Worm (Caenorhabditis elegans) whole organism, L3 larva: ENCODE measurements around the gene C03B1.13.
A peak's percentile ranks its signal among the peaks of the same experiment; 100 is the strongest.

Experiments
- ZK546.5 ChIP-seq: sonication (generic microtip); optimal IDR thresholded peaks from 2 replicates; lab custom pipeline; 2017; ENCODE audit warnings: missing biosample characterization, missing genetic modification characterization
- aly-2 ChIP-seq: fragments of 150-350 bp; optimal IDR thresholded peaks from 2 replicates; lab custom pipeline; 2014; ENCODE audit warnings: missing biosample characterization, missing genetic modification characterization
- ceh-28 ChIP-seq: fragments of 150-350 bp; optimal IDR thresholded peaks from 2 replicates; lab custom pipeline; 2014; ENCODE audit warnings: missing biosample characterization, missing genetic modification reagents, missing genetic modification characterization
- elt-1 ChIP-seq: fragments of 150-350 bp; optimal IDR thresholded peaks from 2 replicates; lab custom pipeline; 2014; ENCODE audit warnings: missing biosample characterization, missing genetic modification characterization
- elt-3 ChIP-seq, 3 experiments: fragments of 150-350 bp in 1 of 3; sonication (generic microtip) in 2 of 3; optimal IDR thresholded peaks; 2 replicates in 2 of 3; 4 replicates in 1 of 3; lab custom pipeline; 2014 to 2017; ENCODE audit warnings: missing biosample characterization in 3 of 3, missing genetic modification characterization in 3 of 3
- jun-1 ChIP-seq: fragments of 150-350 bp; optimal IDR thresholded peaks from 2 replicates; lab custom pipeline; 2014; ENCODE audit warnings: missing biosample characterization, missing genetic modification reagents, missing genetic modification characterization
- lin-15B ChIP-seq: fragments of 150-350 bp; optimal IDR thresholded peaks from 2 replicates; lab custom pipeline; 2014; ENCODE audit warnings: missing biosample characterization, missing genetic modification characterization
- mdl-1 ChIP-seq: fragments of 150-350 bp; optimal IDR thresholded peaks from 2 replicates; lab custom pipeline; 2014; ENCODE audit warnings: missing biosample characterization, missing genetic modification characterization
- skn-1 ChIP-seq: fragments of 150-350 bp; optimal IDR thresholded peaks from 2 replicates; lab custom pipeline; 2014; ENCODE audit warnings: missing biosample characterization, missing genetic modification characterization
- tbx-2 ChIP-seq: sonication (generic microtip); optimal IDR thresholded peaks from 2 replicates; lab custom pipeline; 2016; ENCODE audit warnings: mild to moderate bottlenecking, missing genetic modification characterization, missing compliant biosample characterization
- unc-62 ChIP-seq: fragments of 150-350 bp; sonication (generic microtip); optimal IDR thresholded peaks from 4 replicates; lab custom pipeline; 2014; ENCODE audit warnings: missing biosample characterization, missing genetic modification reagents, missing genetic modification characterization
- zag-1 ChIP-seq: fragments of 150-350 bp; optimal IDR thresholded peaks from 2 replicates; lab custom pipeline; 2014; ENCODE audit warnings: missing biosample characterization, missing genetic modification characterization
- ztf-11 ChIP-seq: fragments of 150-350 bp; optimal IDR thresholded peaks from 2 replicates; lab custom pipeline; 2014; ENCODE audit warnings: missing biosample characterization, missing genetic modification characterization

- TF ChIP-seq skn-1 (tag; lab: Kevin White, UChicago): no peak
- TF ChIP-seq ZK546.5 (tag; lab: Kevin White, UChicago): no peak
- TF ChIP-seq zag-1: no peak
- no peak for TF ChIP-seq ztf-11 (tag; lab: Kevin White, UChicago)
- no peak for TF ChIP-seq tbx-2 (tag; lab: Kevin White, UChicago)
- TF ChIP-seq elt-3 (tag; optimal IDR thresholded peaks at IDR 0.05; lab: Kevin White, UChicago): no peak
- TF ChIP-seq lin-15B (tag; lab: Kevin White, UChicago): no peak
- no peak for TF ChIP-seq mdl-1 (tag; lab: Kevin White, UChicago)
- TF ChIP-seq aly-2 (tag; lab: Kevin White, UChicago): no peak
- TF ChIP-seq jun-1 (tag; lab: Kevin White, UChicago): no peak
- peak; percentile 85 for TF ChIP-seq elt-1
- TF ChIP-seq unc-62 (GFP tag; lab: Kevin White, UChicago): no peak
- no peak for TF ChIP-seq ceh-28
Observed at ce11 chrX:6382930-6383329, 45.1 kb upstream of the C03B1.13 start.
